Worm (Caenorhabditis elegans): ENCODE results near the gene ram-5.

Gene ram-5

DNA sequence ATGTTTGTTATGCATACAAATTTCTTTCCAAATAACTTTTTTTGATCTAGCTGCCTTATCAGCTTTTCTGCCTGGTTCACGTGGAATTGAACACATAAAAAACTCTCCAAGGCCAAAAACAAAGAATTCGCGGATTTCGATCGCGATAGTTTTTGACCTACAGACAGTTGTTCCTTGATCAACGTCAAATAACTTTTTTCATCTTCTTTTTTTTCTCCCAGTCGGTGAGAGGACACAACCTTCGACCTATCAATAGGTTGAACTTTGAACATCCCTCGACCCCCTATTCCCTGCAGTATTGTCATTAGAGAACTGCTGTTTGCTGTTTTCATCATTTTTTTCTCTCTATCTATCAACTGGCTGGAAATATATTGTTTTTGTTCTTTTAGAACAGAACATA lies 13.9 kb downstream of the ram-5 start:
- no peak for TF ChIP-seq flt-1 (GFP tag; IDR thresholded peaks at IDR 0.05)

DNA sequence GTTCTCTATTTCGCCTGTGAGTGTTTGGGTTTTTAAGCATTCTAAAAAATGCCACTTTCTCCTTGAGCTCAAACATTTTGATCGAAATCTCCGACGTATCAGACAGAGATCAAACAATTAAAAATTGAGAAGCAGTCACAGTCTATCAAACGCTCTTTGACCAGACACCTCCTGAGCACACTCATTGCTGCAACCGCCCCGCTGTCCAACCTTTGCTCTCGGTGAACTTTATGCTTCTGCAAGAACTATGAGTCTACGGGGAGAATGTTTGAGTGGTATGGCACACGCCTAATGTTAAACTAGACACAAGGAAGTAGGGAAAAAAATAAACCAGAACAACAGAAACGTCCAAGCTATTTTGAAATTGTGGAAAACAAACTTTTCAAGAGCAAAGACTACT lies 15.3 kb downstream of the ram-5 start:
- TF ChIP-seq ref-1 (GFP tag; conservative IDR thresholded peaks at IDR 0.05) (no peak), cog-1 (tag; optimal IDR thresholded peaks at IDR 0.05) (no peak), ztf-29 (GFP tag; IDR thresholded peaks at IDR 0.05) (no peak), tab-1 (GFP tag; IDR thresholded peaks at IDR 0.05) (no peak), flt-1 (GFP tag; IDR thresholded peaks at IDR 0.05) (no peak), ztf-23 (GFP tag; IDR thresholded peaks at IDR 0.05) (no peak), med-1 (GFP tag; optimal IDR thresholded peaks at IDR 0.05; ENCODE audit: insufficient read depth) (no peak), klf-2 (GFP tag; conservative IDR thresholded peaks at IDR 0.05) (no peak), T22C8.4 (GFP tag; IDR thresholded peaks at IDR 0.05) (no peak)

DNA sequence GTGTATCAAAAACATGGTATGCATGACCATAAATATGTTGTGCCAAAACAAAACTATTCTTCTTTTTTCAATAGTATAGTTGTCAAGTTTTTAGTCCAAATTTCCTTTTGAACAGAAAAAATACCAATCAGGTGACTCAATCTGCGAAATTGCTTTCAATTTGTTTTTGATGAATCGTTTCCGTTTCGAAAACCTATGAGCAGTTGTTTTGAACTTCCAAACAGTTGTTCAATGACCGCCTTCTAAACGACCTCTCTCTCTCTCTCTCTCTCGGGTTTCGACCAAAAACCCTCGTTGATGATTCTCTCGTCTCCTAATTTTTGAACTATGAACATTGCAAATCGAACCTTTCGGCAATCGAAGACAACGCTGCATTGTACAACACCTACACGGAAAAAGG lies 16.1 kb downstream of the ram-5 start:
- TF ChIP-seq ztf-29 (GFP tag; IDR thresholded peaks at IDR 0.05) (no peak), med-1 (GFP tag; optimal IDR thresholded peaks at IDR 0.05; ENCODE audit: insufficient read depth) (no peak), ztf-23 (GFP tag; IDR thresholded peaks at IDR 0.05) (no peak), klf-2 (GFP tag; conservative IDR thresholded peaks at IDR 0.05) (no peak), tab-1 (GFP tag; IDR thresholded peaks at IDR 0.05) (no peak), flt-1 (GFP tag; IDR thresholded peaks at IDR 0.05) (no peak), cog-1 (tag; optimal IDR thresholded peaks at IDR 0.05) (no peak), T22C8.4 (GFP tag; IDR thresholded peaks at IDR 0.05) (no peak), ref-1 (GFP tag; conservative IDR thresholded peaks at IDR 0.05) (no peak)

DNA sequence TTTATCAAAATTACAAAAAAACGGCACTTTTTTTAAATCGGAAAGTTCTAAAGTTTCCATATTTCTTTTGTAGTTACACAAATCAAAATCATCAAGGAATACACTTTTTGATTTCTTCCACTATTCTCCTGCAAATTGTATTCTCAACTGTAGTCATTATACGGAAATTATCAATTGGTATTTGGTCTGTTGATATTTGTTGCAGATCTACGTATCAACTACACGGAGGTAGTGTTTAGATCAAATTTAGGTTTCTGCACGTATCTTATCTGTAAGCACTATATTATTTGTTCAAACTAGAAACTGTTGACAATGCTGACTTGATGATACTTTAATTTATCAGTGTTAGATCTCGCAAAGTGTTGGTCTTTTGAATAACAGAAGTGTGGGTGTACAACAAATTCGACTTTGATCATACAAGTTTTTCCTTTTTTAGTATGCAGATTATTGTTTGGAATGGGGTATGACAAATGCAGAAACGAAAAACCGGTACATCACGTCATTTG lies 18.4 kb downstream of the ram-5 start:
- TF ChIP-seq ztf-29 (GFP tag; IDR thresholded peaks at IDR 0.05) (no peak), med-1 (GFP tag; optimal IDR thresholded peaks at IDR 0.05; ENCODE audit: insufficient read depth) (no peak), cog-1 (tag; optimal IDR thresholded peaks at IDR 0.05) (no peak)

DNA sequence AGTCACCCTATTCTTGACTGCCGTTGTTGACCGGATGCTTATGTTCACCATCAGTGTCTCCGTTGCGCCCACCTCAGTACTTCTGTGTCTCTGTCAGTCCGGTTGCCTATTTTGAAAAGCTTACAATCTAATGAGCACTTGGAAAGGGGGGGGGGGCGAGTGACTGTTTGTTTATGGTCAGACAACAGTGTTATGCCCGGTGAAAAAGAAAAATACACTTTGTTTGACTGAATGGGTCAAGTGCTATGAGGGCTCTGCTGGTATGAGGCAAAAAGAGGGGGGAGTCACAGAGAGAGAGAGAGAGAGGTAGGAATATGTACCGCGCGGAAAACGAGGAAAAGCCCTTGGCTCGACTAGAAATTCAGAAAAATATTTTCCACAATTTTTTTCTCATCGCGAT lies 21.3 kb downstream of the ram-5 start:
- TF ChIP-seq flt-1 (GFP tag; IDR thresholded peaks at IDR 0.05) (no peak), ztf-29 (GFP tag; IDR thresholded peaks at IDR 0.05) (no peak), ztf-23 (GFP tag; IDR thresholded peaks at IDR 0.05) (no peak), cog-1 (tag; optimal IDR thresholded peaks at IDR 0.05) (no peak)

DNA sequence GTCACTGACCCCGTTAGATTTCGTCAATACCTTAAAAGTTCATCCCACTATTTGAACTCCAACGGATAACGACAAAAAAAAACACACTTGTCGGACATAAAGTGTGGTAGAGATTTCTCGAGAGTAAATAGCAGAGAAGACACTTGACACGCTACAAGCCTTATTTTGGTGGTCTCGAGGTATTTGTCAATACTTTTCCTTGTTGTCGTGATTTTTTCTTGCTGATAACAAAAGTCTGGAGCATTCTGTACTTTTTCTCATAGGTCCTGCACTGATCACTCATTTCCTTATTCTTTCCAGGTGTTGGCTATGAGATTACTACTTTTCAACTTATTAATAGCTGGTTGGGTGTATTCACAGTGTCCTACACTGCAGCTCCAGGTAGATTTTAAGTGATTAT lies 22.5 kb downstream of the ram-5 start, which contains the start of gene lron-1:
Gene lron-1 (plus strand): TSS at position 301 of the 400 bp plus-strand sequence.
- TF ChIP-seq T22C8.4 (GFP tag; IDR thresholded peaks at IDR 0.05) (no peak), klf-2 (GFP tag; conservative IDR thresholded peaks at IDR 0.05) (no peak), ztf-29 (GFP tag; IDR thresholded peaks at IDR 0.05) (no peak), med-1 (GFP tag; optimal IDR thresholded peaks at IDR 0.05; ENCODE audit: insufficient read depth) (no peak), tab-1 (GFP tag; IDR thresholded peaks at IDR 0.05) (no peak), ztf-23 (GFP tag; IDR thresholded peaks at IDR 0.05) (no peak), flt-1 (GFP tag; IDR thresholded peaks at IDR 0.05) (no peak), ref-1 (GFP tag; conservative IDR thresholded peaks at IDR 0.05) (no peak), cog-1 (tag; optimal IDR thresholded peaks at IDR 0.05) (no peak)

DNA sequence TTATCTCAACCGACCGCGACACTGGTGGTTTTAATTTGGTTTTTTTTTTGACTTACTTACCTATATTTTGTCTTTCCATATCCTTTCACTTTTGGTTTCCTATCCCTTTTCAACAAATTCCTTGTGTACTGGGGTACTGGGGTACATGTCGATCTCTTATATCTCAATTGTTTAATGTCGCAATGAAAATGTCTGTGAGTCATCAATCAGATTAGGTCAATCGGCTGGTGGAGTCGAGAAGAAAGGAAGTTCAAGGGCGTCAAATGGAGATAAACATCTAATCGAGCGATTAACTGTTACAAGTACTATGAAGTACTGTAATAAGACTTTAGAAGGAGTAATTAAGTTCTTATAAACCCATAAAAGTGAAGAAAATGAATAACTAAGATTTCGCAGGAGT lies 26.0 kb downstream of the ram-5 start:
- TF ChIP-seq tab-1 (GFP tag; IDR thresholded peaks at IDR 0.05) (no peak), ref-1 (GFP tag; conservative IDR thresholded peaks at IDR 0.05) (no peak)

DNA sequence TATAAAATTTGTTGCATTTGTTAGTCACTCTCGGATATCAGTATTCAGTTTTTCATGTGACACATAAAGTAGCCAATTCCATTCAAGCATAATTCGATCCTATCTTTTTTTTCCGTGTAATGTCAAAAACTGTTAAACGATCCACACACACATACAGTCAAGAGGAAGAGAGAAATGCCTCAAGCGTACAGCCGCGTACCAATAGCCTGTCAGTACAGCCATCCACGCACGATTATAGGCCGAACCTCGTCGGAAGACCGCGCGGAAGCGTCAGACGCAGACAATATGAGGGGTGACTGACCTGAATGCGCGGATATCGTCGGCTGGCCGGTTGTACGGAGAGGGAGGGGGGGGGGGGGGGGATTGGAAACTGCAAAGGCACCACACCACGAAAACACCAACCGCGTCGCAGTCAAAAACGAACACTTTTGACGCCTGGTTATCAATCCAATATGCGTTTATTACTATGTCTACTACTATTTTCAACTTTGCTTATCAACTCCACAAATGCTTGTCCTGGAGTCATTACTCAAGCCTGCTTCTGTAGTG lies 27.7 kb downstream of the ram-5 start, which contains the start of gene let-4:
Gene let-4 (plus strand): TSS at position 357 of the 549 bp plus-strand sequence.
- TF ChIP-seq med-1 (GFP tag; optimal IDR thresholded peaks at IDR 0.05; ENCODE audit: insufficient read depth) (no peak), T22C8.4 (GFP tag; IDR thresholded peaks at IDR 0.05) (no peak), tab-1 (GFP tag; IDR thresholded peaks at IDR 0.05) (0 out of 2 replicates have a peak, but pooled peaks have one; percentile 35), cog-1 (tag; optimal IDR thresholded peaks at IDR 0.05) (no peak), flt-1 (GFP tag; IDR thresholded peaks at IDR 0.05) (peak; percentile 10; the same call in 1 of the 2 replicates)

DNA sequence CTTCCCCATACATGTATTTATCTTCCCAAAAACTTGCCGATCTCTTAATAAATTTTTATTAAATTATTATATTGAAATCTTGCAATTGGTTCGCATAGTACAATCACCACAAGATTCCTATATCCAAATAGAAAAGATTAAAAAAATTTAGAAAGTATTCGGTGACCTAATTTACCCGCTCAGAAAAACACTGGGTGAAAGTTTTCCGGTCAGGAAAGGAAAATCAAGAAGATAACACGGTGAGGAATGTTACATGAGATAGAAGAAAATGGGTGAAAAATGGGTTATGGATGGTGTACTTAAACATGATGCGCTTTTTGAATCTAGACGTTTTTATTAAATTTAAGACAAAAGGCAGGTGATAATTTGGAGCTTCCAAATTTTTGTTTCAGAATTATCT lies 30.9 kb downstream of the ram-5 start:
- TF ChIP-seq klf-2 (GFP tag; conservative IDR thresholded peaks at IDR 0.05) = no peak
- no peak for TF ChIP-seq flt-1 (GFP tag; IDR thresholded peaks at IDR 0.05)
- no peak for TF ChIP-seq ztf-29 (GFP tag; IDR thresholded peaks at IDR 0.05)
- TF ChIP-seq ref-1 (GFP tag; conservative IDR thresholded peaks at IDR 0.05) = no peak
- TF ChIP-seq ztf-23 (GFP tag; IDR thresholded peaks at IDR 0.05) = no peak
- no peak for TF ChIP-seq cog-1 (tag; optimal IDR thresholded peaks at IDR 0.05)
- no peak for TF ChIP-seq tab-1 (GFP tag; IDR thresholded peaks at IDR 0.05)
- no peak for TF ChIP-seq T22C8.4 (GFP tag; IDR thresholded peaks at IDR 0.05)
- no peak for TF ChIP-seq med-1 (GFP tag; optimal IDR thresholded peaks at IDR 0.05; ENCODE audit: insufficient read depth)

DNA sequence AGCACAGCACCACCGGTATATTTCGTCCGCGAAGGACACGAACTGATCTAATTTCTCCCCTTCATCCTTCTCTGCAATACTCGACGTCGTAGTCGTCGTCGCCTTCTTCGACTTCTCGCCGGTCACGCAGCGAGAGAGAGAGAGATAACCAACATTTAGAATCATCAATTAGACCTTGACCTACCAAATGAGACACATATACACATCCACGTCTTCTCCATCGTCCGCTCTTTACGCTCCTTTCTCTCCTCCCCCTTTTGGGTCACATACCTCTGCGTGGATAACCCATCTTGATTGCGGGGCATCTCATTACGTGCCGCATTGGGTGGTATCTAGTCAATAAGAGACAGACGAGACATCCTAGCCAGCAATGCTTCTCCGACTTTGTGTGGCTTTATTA lies 31.5 kb downstream of the ram-5 start, which contains the start of gene sym-1:
Gene sym-1 (plus strand): TSS at position 194 of the 400 bp plus-strand sequence.
- TF ChIP-seq cog-1 (tag; optimal IDR thresholded peaks at IDR 0.05) (no peak), ztf-23 (GFP tag; IDR thresholded peaks at IDR 0.05) (no peak), ref-1 (GFP tag; conservative IDR thresholded peaks at IDR 0.05) (no peak), klf-2 (GFP tag; conservative IDR thresholded peaks at IDR 0.05) (no peak), ztf-29 (GFP tag; IDR thresholded peaks at IDR 0.05) (no peak), tab-1 (GFP tag; IDR thresholded peaks at IDR 0.05) (no peak), T22C8.4 (GFP tag; IDR thresholded peaks at IDR 0.05) (no peak), flt-1 (GFP tag; IDR thresholded peaks at IDR 0.05) (no peak), med-1 (GFP tag; optimal IDR thresholded peaks at IDR 0.05; ENCODE audit: insufficient read depth) (no peak)

DNA sequence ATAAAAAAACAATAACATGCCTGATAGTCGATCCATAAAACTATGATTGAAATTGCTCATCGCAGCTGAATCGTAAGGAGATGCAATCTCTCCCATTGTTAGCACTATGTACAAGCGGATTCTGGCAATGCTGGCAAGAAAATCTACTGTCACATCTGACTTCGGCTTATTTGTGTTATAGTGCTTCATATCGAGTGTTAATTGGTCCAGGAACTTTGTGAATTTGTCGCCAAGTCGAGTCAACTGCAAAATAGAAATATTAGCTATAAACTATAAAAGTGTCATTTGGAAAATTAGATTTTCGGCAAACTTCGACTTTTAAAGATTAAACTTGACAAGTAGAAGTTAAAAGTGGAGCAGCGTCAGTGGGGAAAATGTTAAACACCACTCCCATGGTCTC lies 34.4 kb downstream of the ram-5 start:
- no peak for TF ChIP-seq ztf-29 (GFP tag; IDR thresholded peaks at IDR 0.05)
